Fruit fly (Drosophila melanogaster): ENCODE measurements around the gene CG14881.

DNA sequence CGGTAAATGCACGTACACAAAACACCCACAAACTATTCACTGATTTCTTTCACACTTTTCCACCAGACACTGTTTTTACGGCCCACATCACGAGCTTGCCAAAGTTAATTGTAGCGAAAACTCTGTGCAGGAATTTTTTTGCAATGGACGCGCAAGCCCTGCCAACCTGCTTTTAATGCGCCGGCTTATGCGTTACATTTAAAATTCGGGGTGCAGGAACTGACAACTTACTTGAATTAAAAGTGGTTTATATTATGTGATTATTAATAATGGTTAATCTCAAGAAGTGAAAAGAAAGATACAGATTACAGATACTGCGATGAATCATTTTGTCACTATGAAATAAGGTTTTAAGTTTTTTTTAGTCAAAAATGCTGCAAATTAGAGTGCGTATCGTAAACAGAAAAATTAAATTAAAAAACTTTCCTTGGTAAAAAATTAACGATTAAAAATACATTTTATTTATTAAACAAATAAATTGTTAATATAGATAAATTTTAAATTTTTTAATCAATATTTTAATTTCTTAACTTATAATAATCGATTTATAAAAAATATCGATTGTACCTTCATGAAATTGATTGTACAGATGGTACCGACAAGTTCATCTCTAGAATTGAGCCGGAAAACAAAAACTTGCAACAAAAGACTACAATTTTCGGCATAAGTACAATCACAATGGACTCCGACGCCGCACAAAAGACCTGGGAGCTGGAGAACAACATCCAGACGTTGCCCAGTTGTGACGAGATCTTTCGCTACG is 35.0 kb downstream of the CG14881 start, which contains the start of the genes CG42232 and CSN5:
- TF ChIP-seq pan (optimal IDR thresholded peaks at IDR 0.05) (no peak), foxo (GFP tag; optimal IDR thresholded peaks at IDR 0.05) (no peak)

Measured in whole organism, wandering third instar larva.